Worm (Caenorhabditis elegans): ENCODE results near the gene sdz-20.

sdz-20 gene

DNA sequence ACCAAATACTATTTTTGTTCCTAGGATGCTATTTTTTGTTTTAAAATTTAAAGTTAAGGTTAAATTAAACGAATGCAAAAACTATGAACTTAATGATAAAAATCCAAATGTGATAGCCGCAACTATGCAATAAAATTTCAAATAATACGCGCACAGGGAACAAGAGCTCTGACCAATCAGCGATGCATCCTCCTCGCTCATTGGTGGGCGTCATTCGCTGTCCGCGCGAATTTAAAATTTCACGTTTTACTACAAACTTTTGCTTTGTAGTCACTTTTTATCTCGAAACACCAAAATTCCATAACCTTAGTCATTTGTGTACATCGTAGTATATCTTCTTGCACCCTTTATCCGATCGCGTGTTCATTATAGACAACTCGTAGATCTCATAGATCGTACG, 49.3 kb downstream of the sdz-20 start:
- no peak for TF ChIP-seq ref-1 (GFP tag; conservative IDR thresholded peaks at IDR 0.05)
- no peak for TF ChIP-seq ztf-23 (GFP tag; IDR thresholded peaks at IDR 0.05)

DNA sequence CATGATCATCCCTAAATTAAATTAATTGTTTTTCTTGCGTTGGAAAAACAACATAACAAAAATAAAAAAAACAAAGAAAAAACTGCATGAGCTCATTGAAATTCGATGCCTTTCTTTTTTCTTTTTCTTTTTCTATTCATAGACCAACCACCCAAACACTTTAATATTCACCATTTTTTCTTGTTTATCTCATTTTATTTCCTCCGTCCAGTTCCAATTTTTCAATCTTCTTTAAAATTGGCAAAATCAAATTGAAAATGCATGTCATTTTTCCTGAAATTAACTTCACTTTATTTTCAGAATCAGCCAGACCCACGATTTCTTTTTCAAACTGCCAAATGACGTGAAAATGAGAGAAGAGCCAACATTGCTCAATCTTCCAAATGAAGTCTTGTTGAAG, 52.0 kb downstream of the sdz-20 start, which contains the start of gene T03F6.4:
TSS of gene T03F6.4 (plus strand) at position 301 of the 400 bp plus-strand sequence.
- TF ChIP-seq klf-2 (GFP tag; conservative IDR thresholded peaks at IDR 0.05) (no peak), tab-1 (GFP tag; IDR thresholded peaks at IDR 0.05) (no peak), med-1 (GFP tag; optimal IDR thresholded peaks at IDR 0.05; ENCODE audit: insufficient read depth) (no peak), cog-1 (tag; optimal IDR thresholded peaks at IDR 0.05) (no peak), ztf-23 (GFP tag; IDR thresholded peaks at IDR 0.05) (no peak), ztf-29 (GFP tag; IDR thresholded peaks at IDR 0.05) (no peak), T22C8.4 (GFP tag; IDR thresholded peaks at IDR 0.05) (no peak), ref-1 (GFP tag; conservative IDR thresholded peaks at IDR 0.05) (no peak), flt-1 (GFP tag; IDR thresholded peaks at IDR 0.05) (no peak)
